Worm (Caenorhabditis elegans) whole organism, mixed stage, embryonic: ENCODE results near the gene H01G02.1.

ENCODE experiments used
- bed-3 ChIP-seq: fragments of 200-800 bp; sonication (Bioruptor generic); optimal IDR thresholded peaks from 3 replicates; lab custom pipeline; 2018; ENCODE audit warnings: mild to moderate bottlenecking, missing genetic modification characterization, moderate library complexity, missing compliant biosample characterization
- blmp-1 ChIP-seq: fragments of 150-350 bp; optimal IDR thresholded peaks from 2 replicates; lab custom pipeline; 2014; ENCODE audit warnings: missing biosample characterization, missing genetic modification characterization
- ceh-39 ChIP-seq: fragments of 150-350 bp; optimal IDR thresholded peaks from 2 replicates; lab custom pipeline; 2014; ENCODE audit warnings: missing biosample characterization, missing genetic modification characterization
- ceh-43 ChIP-seq: fragments of 200-800 bp; sonication (Bioruptor generic); optimal IDR thresholded peaks from 2 replicates; lab custom pipeline; 2018; ENCODE audit warnings: mild to moderate bottlenecking, missing genetic modification characterization, moderate library complexity, missing compliant biosample characterization
- ceh-83 ChIP-seq: fragments of 200-800 bp; sonication (Bioruptor generic); optimal IDR thresholded peaks from 2 replicates; lab custom pipeline; 2018; ENCODE audit warnings: mild to moderate bottlenecking, missing genetic modification characterization, missing compliant biosample characterization
- ces-1 ChIP-seq: fragments of 150-350 bp; optimal IDR thresholded peaks from 2 replicates; lab custom pipeline; 2014; ENCODE audit warnings: missing biosample characterization, missing genetic modification reagents, missing genetic modification characterization
- cnd-1 ChIP-seq: fragments of 200-800 bp; sonication (Bioruptor generic); optimal IDR thresholded peaks from 2 replicates; lab custom pipeline; 2018; ENCODE audit warnings: mild to moderate bottlenecking, missing genetic modification characterization, missing compliant biosample characterization
- drap-1 ChIP-seq: fragments of 200-800 bp; sonication (Bioruptor generic); optimal IDR thresholded peaks from 3 replicates; lab custom pipeline; 2018; ENCODE audit warnings: mild to moderate bottlenecking, missing genetic modification characterization, missing compliant biosample characterization
- elt-1 ChIP-seq: sonication (generic microtip); optimal IDR thresholded peaks from 2 replicates; lab custom pipeline; 2017; ENCODE audit warnings: missing genetic modification characterization, mild to moderate bottlenecking, missing compliant biosample characterization, antibody characterized with exemption, moderate library complexity, borderline replicate concordance; ENCODE audit not compliant: insufficient read depth
- elt-3 ChIP-seq: fragments of 150-350 bp; optimal IDR thresholded peaks from 2 replicates; lab custom pipeline; 2014; ENCODE audit warnings: missing biosample characterization, missing genetic modification characterization
- flh-1 ChIP-seq: fragments of 200-800 bp; sonication (Bioruptor generic); optimal IDR thresholded peaks from 2 replicates; lab custom pipeline; 2018; ENCODE audit warnings: mild to moderate bottlenecking, missing genetic modification characterization, moderate library complexity, missing compliant biosample characterization
- ham-2 ChIP-seq: fragments of 200-800 bp; sonication (Bioruptor generic); optimal IDR thresholded peaks from 2 replicates; lab custom pipeline; 2018; ENCODE audit warnings: mild to moderate bottlenecking, missing genetic modification characterization, missing compliant biosample characterization
- lin-13 ChIP-seq: fragments of 150-350 bp; optimal IDR thresholded peaks from 2 replicates; lab custom pipeline; 2014; ENCODE audit warnings: missing biosample characterization, missing genetic modification characterization
- lin-32 ChIP-seq: fragments of 200-800 bp; sonication (Bioruptor generic); optimal IDR thresholded peaks from 2 replicates; lab custom pipeline; 2018; ENCODE audit warnings: mild to moderate bottlenecking, missing genetic modification characterization, missing compliant biosample characterization
- lsy-2 ChIP-seq: fragments of 150-350 bp; optimal IDR thresholded peaks from 2 replicates; lab custom pipeline; 2014; ENCODE audit warnings: missing biosample characterization, missing genetic modification characterization
- mab-5 ChIP-seq: fragments of 150-350 bp; optimal IDR thresholded peaks from 2 replicates; lab custom pipeline; 2014; ENCODE audit warnings: missing biosample characterization, missing genetic modification characterization
- mep-1 ChIP-seq: fragments of 150-350 bp; optimal IDR thresholded peaks from 2 replicates; lab custom pipeline; 2017; ENCODE audit warnings: missing biosample characterization, missing genetic modification reagents, missing genetic modification characterization, inconsistent platforms
- mls-2 ChIP-seq: sonication (generic microtip); optimal IDR thresholded peaks from 2 replicates; lab custom pipeline; 2016; ENCODE audit warnings: mild to moderate bottlenecking, missing genetic modification characterization, moderate library complexity, missing compliant biosample characterization
- nhr-12 ChIP-seq: fragments of 150-350 bp; optimal IDR thresholded peaks from 2 replicates; lab custom pipeline; 2014; ENCODE audit warnings: missing biosample characterization, missing genetic modification characterization
- nhr-2 ChIP-seq: fragments of 150-350 bp; optimal IDR thresholded peaks from 2 replicates; lab custom pipeline; 2014; ENCODE audit warnings: missing biosample characterization, missing genetic modification characterization
- nhr-237 ChIP-seq: fragments of 150-350 bp; optimal IDR thresholded peaks from 2 replicates; lab custom pipeline; 2014; ENCODE audit warnings: missing biosample characterization, missing genetic modification characterization
- nhr-28 ChIP-seq: fragments of 150-350 bp; optimal IDR thresholded peaks from 2 replicates; lab custom pipeline; 2014; ENCODE audit warnings: missing biosample characterization, missing genetic modification characterization
- nhr-76 ChIP-seq: sonication (generic microtip); optimal IDR thresholded peaks from 2 replicates; lab custom pipeline; 2017; ENCODE audit warnings: missing biosample characterization, missing genetic modification characterization
- pha-4 ChIP-seq: fragments of 150-350 bp; optimal IDR thresholded peaks from 2 replicates; lab custom pipeline; 2018; ENCODE audit warnings: missing biosample characterization, missing genetic modification reagents, missing genetic modification characterization
- sem-2 ChIP-seq: fragments of 200-800 bp; sonication (Bioruptor generic); optimal IDR thresholded peaks from 2 replicates; lab custom pipeline; 2018; ENCODE audit warnings: mild to moderate bottlenecking, missing genetic modification characterization, missing compliant biosample characterization
- snpc-4 ChIP-seq: fragments of 150-350 bp; optimal IDR thresholded peaks from 2 replicates; lab custom pipeline; 2014; ENCODE audit warnings: missing biosample characterization, missing genetic modification characterization
- sptf-1 ChIP-seq: sonication (generic microtip); optimal IDR thresholded peaks from 2 replicates; lab custom pipeline; 2017; ENCODE audit warnings: mild to moderate bottlenecking, missing genetic modification characterization, moderate library complexity, missing compliant biosample characterization
- tbx-8 ChIP-seq: fragments of 200-800 bp; sonication (Bioruptor generic); optimal IDR thresholded peaks from 2 replicates; lab custom pipeline; 2018; ENCODE audit warnings: mild to moderate bottlenecking, missing genetic modification characterization, moderate library complexity, missing compliant biosample characterization
- unc-120 ChIP-seq: sonication (generic microtip); optimal IDR thresholded peaks from 2 replicates; lab custom pipeline; 2017; ENCODE audit warnings: missing genetic modification characterization, missing compliant biosample characterization; ENCODE audit not compliant: poor library complexity, severe bottlenecking
- unc-62 ChIP-seq: fragments of 150-350 bp; optimal IDR thresholded peaks from 2 replicates; lab custom pipeline; 2014; ENCODE audit warnings: missing biosample characterization, missing genetic modification reagents, missing genetic modification characterization
- zip-8 ChIP-seq: fragments of 150-350 bp; optimal IDR thresholded peaks from 2 replicates; lab custom pipeline; 2014; ENCODE audit warnings: missing biosample characterization, missing genetic modification characterization
- ztf-11 ChIP-seq: fragments of 150-350 bp; optimal IDR thresholded peaks from 2 replicates; lab custom pipeline; 2014; ENCODE audit warnings: missing biosample characterization, missing genetic modification characterization

Gene H01G02.1

DNA sequence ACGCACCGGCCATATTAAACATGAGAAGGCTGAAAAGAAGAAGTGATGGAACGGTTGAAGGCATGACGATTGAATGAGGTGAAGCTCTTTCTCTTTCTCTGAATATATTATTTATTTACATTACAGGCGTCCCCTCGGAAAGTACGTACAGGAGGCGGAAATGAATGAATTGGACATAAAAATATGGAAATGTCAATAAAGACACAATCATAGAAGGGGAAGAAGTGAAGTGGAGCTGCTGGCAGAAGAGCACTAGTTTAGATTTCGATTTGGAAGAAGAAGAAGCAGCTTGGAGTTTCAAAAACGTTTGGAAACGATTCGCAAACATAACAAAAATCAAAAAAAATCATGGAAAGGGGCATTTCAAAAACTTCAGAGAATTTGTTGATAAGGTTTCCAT is at the start of gene H01G02.1:
Gene H01G02.1 (minus strand): TSS at position 101 of the 400 bp plus-strand sequence.
- TF ChIP-seq mls-2 (no peak), mab-5 (tag; lab: Kevin White, UChicago) (no peak), cnd-1 (tag; lab: Kevin White, UChicago) (no peak), lin-32 (GFP tag; lab: Kevin White, UChicago) (no peak), elt-1 (tag; lab: Kevin White, UChicago) (no peak), ham-2 (GFP tag; lab: Kevin White, UChicago) (no peak), nhr-28 (tag; lab: Kevin White, UChicago) (no peak), sem-2 (GFP tag; lab: Kevin White, UChicago) (no peak), ceh-83 (GFP tag; lab: Kevin White, UChicago) (no peak), unc-120 (tag; lab: Kevin White, UChicago) (no peak), mep-1 (tag; lab: Kevin White, UChicago) (no peak), ztf-11 (tag; lab: Kevin White, UChicago) (no peak), ces-1 (GFP tag; lab: Kevin White, UChicago) (no peak), unc-62 (GFP tag; lab: Kevin White, UChicago) (no peak)

DNA sequence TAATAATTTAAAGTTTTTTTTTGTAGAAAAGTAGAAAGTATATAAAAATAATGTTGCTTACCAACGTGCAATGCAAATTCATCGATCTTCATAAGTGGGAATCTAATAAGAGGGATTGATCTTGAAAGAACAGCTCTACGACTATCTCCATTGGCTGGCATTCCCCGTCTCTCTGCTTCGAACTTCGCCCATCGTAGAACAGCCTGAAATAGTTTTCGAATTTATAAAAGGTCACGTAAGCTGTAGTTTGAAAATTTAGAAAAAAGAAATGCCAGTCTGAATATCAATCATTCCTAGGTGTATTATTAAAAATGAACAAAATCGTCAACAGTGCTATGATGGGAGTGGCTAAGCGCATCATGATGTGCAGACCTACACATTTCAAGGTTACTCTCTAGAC is 47.9 kb upstream of the H01G02.1 start, which contains the start of gene F38H4.5:
Gene F38H4.5 (plus strand): TSS at position 301 of the 400 bp plus-strand sequence.
- no peak for TF ChIP-seq pha-4 (tag; lab: Kevin White, UChicago)
- no peak for TF ChIP-seq nhr-76 (tag; lab: Kevin White, UChicago)
- TF ChIP-seq lin-32 (GFP tag; lab: Kevin White, UChicago) = no peak
- no peak for TF ChIP-seq mab-5 (tag; lab: Kevin White, UChicago)
- no peak for TF ChIP-seq lsy-2 (tag; lab: Kevin White, UChicago)
- TF ChIP-seq ceh-43 (GFP tag; lab: Kevin White, UChicago) = no peak
- no peak for TF ChIP-seq drap-1 (GFP tag; lab: Kevin White, UChicago)
- TF ChIP-seq ztf-11 (tag; lab: Kevin White, UChicago) = no peak
- no peak for TF ChIP-seq nhr-2
- TF ChIP-seq bed-3 = no peak
- no peak for TF ChIP-seq flh-1 (GFP tag; lab: Kevin White, UChicago)
- no peak for TF ChIP-seq zip-8 (tag; lab: Kevin White, UChicago)
- TF ChIP-seq ces-1 (GFP tag; lab: Kevin White, UChicago) = no peak
- TF ChIP-seq mls-2 = no peak
- TF ChIP-seq ham-2 (GFP tag; lab: Kevin White, UChicago) = no peak

DNA sequence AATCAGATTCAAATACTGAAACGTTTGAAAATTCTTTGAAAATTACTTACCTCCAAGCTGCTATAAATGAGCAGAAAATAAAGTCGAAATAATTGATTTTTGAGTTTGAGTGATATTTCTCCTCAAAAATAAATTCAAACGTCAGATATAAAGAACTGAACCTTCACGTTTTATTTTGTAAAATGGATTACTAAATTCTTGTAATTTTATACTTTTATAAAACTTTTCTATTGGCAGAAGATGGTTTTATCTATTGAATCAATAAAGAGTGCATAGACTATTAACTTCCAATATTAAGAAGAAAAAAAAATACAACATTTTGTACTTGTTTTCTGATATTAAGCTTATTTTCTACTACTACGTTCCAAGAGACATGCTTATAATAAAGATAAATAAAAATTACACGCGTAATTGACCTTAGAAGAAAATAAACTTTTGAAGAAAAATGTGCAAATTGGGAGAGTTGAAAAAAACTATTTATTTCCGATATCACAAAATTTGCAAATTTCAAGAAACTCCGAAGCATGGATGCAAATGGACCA is 43.9 kb upstream of the H01G02.1 start, which contains the start of the genes F38H4.6 and F38H4.4:
Gene F38H4.6 (minus strand): TSS at position 101 of the 542 bp plus-strand sequence.
Gene F38H4.4 (plus strand): TSS at position 492 of the 542 bp plus-strand sequence.
- no peak for TF ChIP-seq sptf-1 (tag; lab: Kevin White, UChicago)
- TF ChIP-seq ceh-39 (tag; lab: Kevin White, UChicago) = no peak
- TF ChIP-seq drap-1 (GFP tag; lab: Kevin White, UChicago) = no peak

DNA sequence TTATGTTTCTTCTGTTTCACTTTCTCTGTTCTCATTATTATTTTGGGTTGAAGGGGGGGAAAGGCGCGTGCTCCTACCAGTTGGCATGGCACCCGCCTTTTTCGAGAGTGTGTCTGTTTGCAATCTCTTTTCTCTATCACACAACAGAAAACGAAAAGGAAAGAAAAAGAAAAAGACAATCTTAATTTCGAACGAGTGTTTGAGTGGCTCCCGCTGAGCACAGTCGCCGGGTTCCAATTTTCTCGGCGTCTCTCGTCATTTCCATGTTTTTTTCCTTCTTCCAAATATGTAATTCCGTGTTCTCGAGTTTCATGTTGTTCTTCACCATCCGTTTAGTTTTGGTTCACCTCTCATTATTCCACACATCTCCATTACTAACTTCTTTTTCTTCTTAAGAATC is 38.2 kb upstream of the H01G02.1 start, which contains the start of gene F38H4.3:
Gene F38H4.3 (plus strand): TSS at position 301 of the 400 bp plus-strand sequence.
- TF ChIP-seq nhr-237 (tag; lab: Kevin White, UChicago) (no peak), zip-8 (tag; lab: Kevin White, UChicago) (no peak), unc-62 (GFP tag; lab: Kevin White, UChicago) (no peak), flh-1 (GFP tag; lab: Kevin White, UChicago) (no peak), nhr-2 (no peak), ces-1 (GFP tag; lab: Kevin White, UChicago) (no peak), lin-13 (tag; lab: Kevin White, UChicago) (no peak), ceh-43 (GFP tag; lab: Kevin White, UChicago) (no peak), sptf-1 (tag; lab: Kevin White, UChicago) (no peak), ceh-83 (GFP tag; lab: Kevin White, UChicago) (no peak), sem-2 (GFP tag; lab: Kevin White, UChicago) (no peak), mep-1 (tag; lab: Kevin White, UChicago) (no peak), ham-2 (GFP tag; lab: Kevin White, UChicago) (no peak), ceh-39 (tag; lab: Kevin White, UChicago) (no peak)

DNA sequence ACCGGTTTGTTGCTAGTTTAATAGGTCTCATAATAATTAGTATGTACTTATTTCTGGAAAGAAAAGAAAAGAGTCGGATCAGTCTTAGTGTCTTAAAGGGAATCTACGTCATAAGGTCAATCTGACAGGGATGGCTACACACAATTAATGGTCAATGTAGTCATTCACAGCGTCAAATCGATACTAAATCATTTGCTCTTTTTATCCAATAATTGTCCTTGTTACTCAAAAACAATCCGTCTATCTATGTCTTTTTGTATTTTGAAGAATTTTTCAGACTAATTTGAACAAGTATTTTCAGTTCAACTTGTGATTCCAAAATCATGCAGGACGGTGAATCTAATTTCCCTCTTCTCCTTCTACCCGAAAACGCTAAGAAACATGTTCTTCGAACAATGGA is 34.7 kb upstream of the H01G02.1 start, which contains the start of gene fbxb-3:
Gene fbxb-3 (plus strand): TSS at position 301 of the 400 bp plus-strand sequence.
- TF ChIP-seq ces-1 (GFP tag; lab: Kevin White, UChicago) (no peak), snpc-4 (no peak), elt-3 (tag; lab: Kevin White, UChicago) (no peak), mab-5 (tag; lab: Kevin White, UChicago) (no peak), lin-32 (GFP tag; lab: Kevin White, UChicago) (no peak), lsy-2 (tag; lab: Kevin White, UChicago) (no peak), bed-3 (no peak), nhr-12 (tag; lab: Kevin White, UChicago) (no peak), flh-1 (GFP tag; lab: Kevin White, UChicago) (no peak), blmp-1 (tag; lab: Kevin White, UChicago) (no peak), nhr-2 (no peak), sptf-1 (tag; lab: Kevin White, UChicago) (no peak), mep-1 (tag; lab: Kevin White, UChicago) (no peak), elt-1 (tag; lab: Kevin White, UChicago) (no peak), tbx-8 (GFP tag; lab: Kevin White, UChicago) (no peak), ztf-11 (tag; lab: Kevin White, UChicago) (no peak), sem-2 (GFP tag; lab: Kevin White, UChicago) (no peak), pha-4 (tag; lab: Kevin White, UChicago) (no peak)
